In the genomic region with DNA sequence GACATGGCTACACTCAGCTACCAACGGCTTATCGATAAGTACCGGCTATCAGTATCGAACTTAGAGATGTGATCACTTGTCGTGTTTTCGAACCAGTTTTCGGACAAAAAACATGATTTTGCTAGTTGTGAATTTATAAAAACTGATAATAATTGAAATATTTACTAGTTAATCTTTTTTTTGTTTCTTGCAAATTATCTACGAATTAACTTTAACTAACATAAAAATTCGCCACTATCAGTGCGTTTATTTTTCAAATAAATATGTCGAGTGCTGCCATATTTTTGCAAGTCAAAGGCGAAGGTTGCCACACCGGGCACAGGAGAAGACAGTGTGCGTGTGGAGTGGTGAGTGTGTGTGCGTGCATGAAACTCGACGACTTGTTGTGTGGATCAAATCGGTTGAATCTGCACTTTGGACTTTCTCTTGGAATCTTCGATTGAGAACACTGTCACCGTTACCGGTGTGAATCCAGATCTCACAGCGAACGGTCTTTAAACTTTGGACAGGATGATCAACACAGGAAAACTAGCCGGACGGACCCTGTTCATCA, we compare ENCODE assay signal across 5 fruit fly cellular contexts.
TF ChIP-seq lines count a peak whose summit lies in the region.

A gene (plus strand): TSS at position 349 of the 553 bp plus-strand sequence.

TF ChIP-seq in whole organism, adult, 20 proteins besides CTCF, POLR2A, EP300 and RAD21 (continued from another document):
- TF ChIP-seq CG1620 (GFP tag; optimal IDR thresholded peaks at IDR 0.05; lab: Kevin White, UChicago) (peak; percentile 38), CG5204 (GFP tag; optimal IDR thresholded peaks at IDR 0.05; lab: Kevin White, UChicago) (peak; percentile 76), cnc (optimal IDR thresholded peaks at IDR 0.05; lab: Kevin White, UChicago) (no peak), kay (GFP tag; lab: Kevin White, UChicago; ENCODE audit: borderline replicate concordance) (no peak)

TF ChIP-seq in whole organism, embryonic, 481 proteins besides CTCF, POLR2A, EP300 and RAD21 (continued from another document and continues in another):
- no peak for TF ChIP-seq CG18262 (tag; optimal IDR thresholded peaks at IDR 0.05; lab: Kevin White, UChicago)
- peak; percentile 59 for TF ChIP-seq MESR4 (GFP tag; optimal IDR thresholded peaks at IDR 0.05; lab: Kevin White, UChicago)
- TF ChIP-seq vnd (GFP tag; IDR thresholded peaks at IDR 0.05; lab: Robert Waterston, UW; ENCODE audit: partially characterized antibody), result peak; percentile 51; the same call in 2 of the 3 replicates
- TF ChIP-seq Sox100B (GFP tag; optimal IDR thresholded peaks at IDR 0.05; lab: Kevin White, UChicago), result no peak
- TF ChIP-seq CG12769 (tag; optimal IDR thresholded peaks at IDR 0.05; lab: Kevin White, UChicago), result no peak
- no peak for TF ChIP-seq Sox102F (GFP tag; optimal IDR thresholded peaks at IDR 0.05; lab: Kevin White, UChicago)
- no peak for TF ChIP-seq CG7745 (tag; optimal IDR thresholded peaks at IDR 0.05; lab: Kevin White, UChicago)
- TF ChIP-seq CG9817 (tag; optimal IDR thresholded peaks at IDR 0.05; lab: Kevin White, UChicago), result peak; percentile 30
- TF ChIP-seq chif (GFP tag; optimal IDR thresholded peaks at IDR 0.05; lab: Kevin White, UChicago), result peak in 1 of 2 experiments; percentile 1
- TF ChIP-seq CG4282 (GFP tag; optimal IDR thresholded peaks at IDR 0.05; lab: Kevin White, UChicago), result no peak
- peak; percentile 69 for TF ChIP-seq Dll (GFP tag; IDR thresholded peaks at IDR 0.05; lab: Robert Waterston, UW; ENCODE audit: partially characterized antibody)
- TF ChIP-seq amos (GFP tag; IDR thresholded peaks at IDR 0.05; lab: Robert Waterston, UW; ENCODE audit: partially characterized antibody), result peak; percentile 64
- peak; percentile 57 for TF ChIP-seq trem (tag; optimal IDR thresholded peaks at IDR 0.05; lab: Kevin White, UChicago)
- no peak for TF ChIP-seq p53 (GFP tag; optimal IDR thresholded peaks at IDR 0.05; lab: Kevin White, UChicago)
- TF ChIP-seq CG12659 (GFP tag; optimal IDR thresholded peaks at IDR 0.05; lab: Kevin White, UChicago), result peak; percentile 67
- TF ChIP-seq NK7.1 (GFP tag; optimal IDR thresholded peaks at IDR 0.05; lab: Kevin White, UChicago), result no peak
- peak; percentile 74 for TF ChIP-seq CG15514 (GFP tag; optimal IDR thresholded peaks at IDR 0.05; lab: Kevin White, UChicago)
- no peak for TF ChIP-seq CG18011 (GFP tag; optimal IDR thresholded peaks at IDR 0.05; lab: Kevin White, UChicago)
- TF ChIP-seq Dek (tag; optimal IDR thresholded peaks at IDR 0.05; lab: Kevin White, UChicago), result peak; percentile 11
- TF ChIP-seq esg (GFP tag; conservative IDR thresholded peaks at IDR 0.05; lab: Robert Waterston, UW), result no peak
- TF ChIP-seq CG8924 (tag; optimal IDR thresholded peaks at IDR 0.05; lab: Kevin White, UChicago), result peak; percentile 12
- no peak for TF ChIP-seq CG33557 (GFP tag; optimal IDR thresholded peaks at IDR 0.05; lab: Kevin White, UChicago)
- TF ChIP-seq CG11085 (GFP tag; IDR thresholded peaks at IDR 0.05; lab: Robert Waterston, UW), result 0 out of 2 replicates have a peak, but pooled peaks have one; percentile 60
- peak; percentile 65 for TF ChIP-seq CG32532 (GFP tag; IDR thresholded peaks at IDR 0.05; lab: Robert Waterston, UW)
- TF ChIP-seq hkb (optimal IDR thresholded peaks at IDR 0.05; lab: Kevin White, UChicago), result peak; percentile 52
- peak; percentile 46; the same call in 1 of the 2 replicates for TF ChIP-seq hkb (GFP tag; IDR thresholded peaks at IDR 0.05; lab: Robert Waterston, UW)
- TF ChIP-seq schlank (tag; optimal IDR thresholded peaks at IDR 0.05; lab: Kevin White, UChicago), result no peak
- peak; percentile 67 for TF ChIP-seq CG3995 (GFP tag; optimal IDR thresholded peaks at IDR 0.05; lab: Kevin White, UChicago)
- peak; percentile 15 for TF ChIP-seq CG13775 (GFP tag; optimal IDR thresholded peaks at IDR 0.05; lab: Kevin White, UChicago)

TF ChIP-seq in whole organism, prepupa, 60 proteins besides CTCF, POLR2A, EP300 and RAD21 (continued from another document and continues in another):
- TF ChIP-seq Lpt (GFP tag; optimal IDR thresholded peaks at IDR 0.05; lab: Kevin White, UChicago) (peak; percentile 79), fd59A (GFP tag; optimal IDR thresholded peaks at IDR 0.05; lab: Kevin White, UChicago) (no peak), Smox (GFP tag; optimal IDR thresholded peaks at IDR 0.05; lab: Kevin White, UChicago) (peak; percentile 44), spab (GFP tag; optimal IDR thresholded peaks at IDR 0.05; lab: Kevin White, UChicago) (peak; percentile 86), pdm3 (GFP tag; optimal IDR thresholded peaks at IDR 0.05; lab: Kevin White, UChicago) (peak; percentile 56), eg (GFP tag; IDR thresholded peaks at IDR 0.05; lab: Robert Waterston, UW) (peak; percentile 78), Gug (GFP tag; IDR thresholded peaks at IDR 0.05; lab: Robert Waterston, UW) (no peak), CG15336 (GFP tag; IDR thresholded peaks at IDR 0.05; lab: Robert Waterston, UW) (peak; percentile 69; the same call in 1 of the 2 replicates), Eip78C (GFP tag; lab: Kevin White, UChicago) (no peak), dsx (GFP tag; optimal IDR thresholded peaks at IDR 0.05; lab: Kevin White, UChicago; ENCODE audit: poor library complexity, severe bottlenecking) (peak; percentile 59), dac (GFP tag; optimal IDR thresholded peaks at IDR 0.05; lab: Kevin White, UChicago) (peak; percentile 41), Sox15 (GFP tag; optimal IDR thresholded peaks at IDR 0.05; lab: Kevin White, UChicago) (no peak), CG6854 (GFP tag; optimal IDR thresholded peaks at IDR 0.05; lab: Kevin White, UChicago) (peak; percentile 98), cyc (GFP tag; optimal IDR thresholded peaks at IDR 0.05; lab: Kevin White, UChicago) (peak; percentile 51), CG10669 (GFP tag; optimal IDR thresholded peaks at IDR 0.05; lab: Kevin White, UChicago) (peak; percentile 84), CG1621 (tag; optimal IDR thresholded peaks at IDR 0.05; lab: Kevin White, UChicago) (peak; percentile 80), CG31627 (GFP tag; optimal IDR thresholded peaks at IDR 0.05; lab: Kevin White, UChicago) (peak; percentile 36), Ets21C (GFP tag; optimal IDR thresholded peaks at IDR 0.05; lab: Kevin White, UChicago) (peak; percentile 55), CG9139 (GFP tag; optimal IDR thresholded peaks at IDR 0.05; lab: Kevin White, UChicago) (peak; percentile 95), Met (GFP tag; optimal IDR thresholded peaks at IDR 0.05; lab: Kevin White, UChicago) (peak; percentile 40), topi (GFP tag; optimal IDR thresholded peaks at IDR 0.05; lab: Kevin White, UChicago) (peak; percentile 64), fkh (GFP tag; optimal IDR thresholded peaks at IDR 0.05; lab: Kevin White, UChicago) (no peak), CG11294 (GFP tag; IDR thresholded peaks at IDR 0.05; lab: Robert Waterston, UW) (no peak), Eip75B (GFP tag; optimal IDR thresholded peaks at IDR 0.05; lab: Kevin White, UChicago) (peak; percentile 53), acj6 (GFP tag; optimal IDR thresholded peaks at IDR 0.05; lab: Kevin White, UChicago) (peak; percentile 29), CG8319 (GFP tag; optimal IDR thresholded peaks at IDR 0.05; lab: Kevin White, UChicago) (peak; percentile 68), fd85E (GFP tag; optimal IDR thresholded peaks at IDR 0.05; lab: Kevin White, UChicago) (peak; percentile 72), CG6163 (GFP tag; IDR thresholded peaks at IDR 0.05; lab: Robert Waterston, UW) (peak; percentile 56; the same call in 2 of the 3 replicates), CG16779 (tag; optimal IDR thresholded peaks at IDR 0.05; lab: Kevin White, UChicago) (peak; percentile 92), OdsH (GFP tag; optimal IDR thresholded peaks at IDR 0.05; lab: Kevin White, UChicago) (no peak), achi (GFP tag; optimal IDR thresholded peaks at IDR 0.05; lab: Kevin White, UChicago) (peak; percentile 63)

TF ChIP-seq in whole organism, pupa, 21 proteins besides CTCF, POLR2A, EP300 and RAD21 (continued from another document):
- peak; percentile 81 for TF ChIP-seq Pif1B (GFP tag; optimal IDR thresholded peaks at IDR 0.05; lab: Kevin White, UChicago)
- TF ChIP-seq CG15710 (tag; optimal IDR thresholded peaks at IDR 0.05; lab: Kevin White, UChicago), result peak; percentile 52
TF ChIP-seq in whole organism, pupa: peak in this region for 15.

TF ChIP-seq in whole organism, wandering third instar larva, 38 proteins besides CTCF, POLR2A, EP300 and RAD21 (continued from another document):
- no peak for TF ChIP-seq dsf (GFP tag; optimal IDR thresholded peaks at IDR 0.05; lab: Kevin White, UChicago; ENCODE audit: borderline replicate concordance)
- TF ChIP-seq tai (GFP tag; optimal IDR thresholded peaks at IDR 0.05; lab: Kevin White, UChicago), result no peak
- no peak for TF ChIP-seq Dif (GFP tag; optimal IDR thresholded peaks at IDR 0.05; lab: Kevin White, UChicago; ENCODE audit: partially characterized antibody)
- TF ChIP-seq Sp1 (GFP tag; optimal IDR thresholded peaks at IDR 0.05; lab: Kevin White, UChicago), result no peak
- peak; percentile 11 for TF ChIP-seq OdsH (GFP tag; optimal IDR thresholded peaks at IDR 0.05; lab: Kevin White, UChicago)
- no peak for TF ChIP-seq Hr83 (GFP tag; optimal IDR thresholded peaks at IDR 0.05; lab: Kevin White, UChicago; ENCODE audit: poor library complexity, severe bottlenecking)
- TF ChIP-seq GATAd (GFP tag; optimal IDR thresholded peaks at IDR 0.05; lab: Kevin White, UChicago), result peak; percentile 56
- TF ChIP-seq jim (GFP tag; optimal IDR thresholded peaks at IDR 0.05; lab: Kevin White, UChicago), result no peak
- no peak for TF ChIP-seq brk (GFP tag; optimal IDR thresholded peaks at IDR 0.05; lab: Kevin White, UChicago)
- TF ChIP-seq Vsx2 (GFP tag; optimal IDR thresholded peaks at IDR 0.05; lab: Kevin White, UChicago; ENCODE audit: partially characterized antibody), result no peak
- no peak for TF ChIP-seq Mio (GFP tag; optimal IDR thresholded peaks at IDR 0.05; lab: Kevin White, UChicago)
- TF ChIP-seq fru (GFP tag; optimal IDR thresholded peaks at IDR 0.05; lab: Kevin White, UChicago), result peak; percentile 60
- no peak for TF ChIP-seq CrebA (GFP tag; optimal IDR thresholded peaks at IDR 0.05; lab: Kevin White, UChicago; ENCODE audit: borderline replicate concordance)
- TF ChIP-seq br (GFP tag; optimal IDR thresholded peaks at IDR 0.05; lab: Kevin White, UChicago), result peak; percentile 50
- TF ChIP-seq HLH106 (tag; optimal IDR thresholded peaks at IDR 0.05; lab: Kevin White, UChicago), result peak; percentile 33
- peak; percentile 97 for TF ChIP-seq Hnf4 (GFP tag; optimal IDR thresholded peaks at IDR 0.05; lab: Kevin White, UChicago)
- no peak for TF ChIP-seq Dfd (GFP tag; optimal IDR thresholded peaks at IDR 0.05; lab: Kevin White, UChicago)
